Worm (Caenorhabditis elegans) whole organism, L4 larva: ENCODE results near the gene K01F9.2.

Experiments used
- Y75B8A.6 ChIP-seq: fragments of 200-800 bp; sonication (Bioruptor generic); IDR thresholded peaks from 2 replicates; pipeline ENCODE4 v1.3.6; 2022; ENCODE audit warnings: missing genetic modification reagents, missing genetic modification characterization, missing compliant biosample characterization
- duxl-1 ChIP-seq: sonication (generic microtip); optimal IDR thresholded peaks from 2 replicates; lab custom pipeline; 2016; ENCODE audit warnings: mild to moderate bottlenecking, missing genetic modification characterization, moderate library complexity, missing compliant biosample characterization; ENCODE audit not compliant: poor library complexity
- hlh-11 ChIP-seq: fragments of 200-800 bp; sonication (Bioruptor generic); optimal IDR thresholded peaks from 2 replicates; lab custom pipeline; 2018; ENCODE audit warnings: mild to moderate bottlenecking, missing genetic modification characterization, missing compliant biosample characterization
- mdl-1 ChIP-seq, 2 experiments: fragments of 150-350 bp in 1 of 2; sonication (generic microtip) in 1 of 2; optimal IDR thresholded peaks; 2 replicates each; lab custom pipeline; 2014 to 2017; ENCODE audit warnings: missing biosample characterization in 2 of 2, missing genetic modification characterization in 2 of 2
- mep-1 ChIP-seq: fragments of 150-350 bp; sonication (generic microtip); optimal IDR thresholded peaks from 3 replicates; lab custom pipeline; 2014; ENCODE audit warnings: missing biosample characterization, missing genetic modification characterization
- nhr-11 ChIP-seq: fragments of 150-350 bp; optimal IDR thresholded peaks from 2 replicates; lab custom pipeline; 2014; ENCODE audit warnings: missing biosample characterization, missing genetic modification characterization
- snpc-4 ChIP-seq: fragments of 150-350 bp; optimal IDR thresholded peaks from 2 replicates; lab custom pipeline; 2014; ENCODE audit warnings: missing biosample characterization, missing genetic modification characterization
- ztf-11 ChIP-seq: fragments of 150-350 bp; optimal IDR thresholded peaks from 2 replicates; lab custom pipeline; 2014; ENCODE audit warnings: missing biosample characterization, missing genetic modification characterization

ce11 chrIII:8848372-8848771 lies 28.6 kb downstream of the K01F9.2 start, which contains the start of gene F44E2.7:
- no peak for TF ChIP-seq snpc-4 (tag; lab: Kevin White, UChicago)
- TF ChIP-seq mep-1 (tag; lab: Kevin White, UChicago), result no peak
- no peak for TF ChIP-seq duxl-1 (tag; lab: Kevin White, UChicago)
- no peak for TF ChIP-seq ztf-11 (tag; lab: Kevin White, UChicago)
- no peak for TF ChIP-seq nhr-11 (tag; lab: Kevin White, UChicago)
- no peak for TF ChIP-seq hlh-11 (tag; lab: Kevin White, UChicago)
- no peak for TF ChIP-seq mdl-1 (tag; optimal IDR thresholded peaks at IDR 0.05; lab: Kevin White, UChicago)
- TF ChIP-seq Y75B8A.6, result no peak
